Fruit fly (Drosophila melanogaster) whole organism, embryonic: ENCODE measurements around the gene PhKgamma.

Experiments
- Abd-B ChIP-seq: fragments of 200-800 bp; sonication (Bioruptor generic); optimal IDR thresholded peaks from 2 replicates; lab custom pipeline; 2018; ENCODE audit warnings: missing biosample characterization, mild to moderate bottlenecking, missing genetic modification characterization, moderate library complexity
- Ada2b ChIP-seq: fragments of 200-800 bp; sonication (Bioruptor generic); IDR thresholded peaks from 2 replicates; pipeline ENCODE4 v1.3.6; 2022; ENCODE audit warnings: missing biosample characterization, missing genetic modification characterization
- CG10366 ChIP-seq: fragments of 200-800 bp; sonication (Bioruptor generic); IDR thresholded peaks from 2 replicates; pipeline ENCODE4 v1.3.6; 2022; ENCODE audit warnings: missing biosample characterization, missing genetic modification characterization
- CG11560 ChIP-seq: fragments of 200-800 bp; sonication (Bioruptor generic); IDR thresholded peaks from 3 replicates; pipeline ENCODE4 v1.3.6; 2022; ENCODE audit warnings: missing biosample characterization, missing genetic modification characterization
- CG12155 ChIP-seq: fragments of 200-800 bp; sonication (Bioruptor generic); optimal IDR thresholded peaks from 3 replicates; lab custom pipeline; 2016; ENCODE audit warnings: missing biosample characterization, missing genetic modification characterization
- CG13624 ChIP-seq: fragments of 200-800 bp; sonication (Bioruptor generic); optimal IDR thresholded peaks from 2 replicates; lab custom pipeline; 2016; ENCODE audit warnings: missing biosample characterization, missing genetic modification characterization
- CG14014 ChIP-seq: fragments of 200-800 bp; sonication (Bioruptor generic); IDR thresholded peaks from 2 replicates; pipeline ENCODE4 v1.3.6; 2022; ENCODE audit warnings: missing biosample characterization, missing genetic modification characterization
- CG14667 ChIP-seq: fragments of 200-800 bp; sonication (Bioruptor generic); IDR thresholded peaks from 2 replicates; pipeline ENCODE4 v1.3.6; 2022; ENCODE audit warnings: missing biosample characterization, missing genetic modification characterization
- CG15601 ChIP-seq: fragments of 200-800 bp; sonication (Bioruptor generic); optimal IDR thresholded peaks from 3 replicates; lab custom pipeline; 2019; ENCODE audit warnings: missing biosample characterization, mild to moderate bottlenecking, missing genetic modification characterization, moderate library complexity
- CG1603 ChIP-seq: fragments of 200-800 bp; sonication (Bioruptor generic); optimal IDR thresholded peaks from 2 replicates; lab custom pipeline; 2019; ENCODE audit warnings: missing biosample characterization, mild to moderate bottlenecking, missing genetic modification characterization, moderate library complexity
- CG16813 ChIP-seq: fragments of 200-800 bp; sonication (Bioruptor generic); IDR thresholded peaks from 3 replicates; pipeline ENCODE4 v1.3.6; 2022; ENCODE audit warnings: missing biosample characterization, missing genetic modification characterization; ENCODE audit not compliant: partially characterized antibody
- CG17912 ChIP-seq: fragments of 200-800 bp; sonication (Bioruptor generic); optimal IDR thresholded peaks from 2 replicates; lab custom pipeline; 2018; ENCODE audit warnings: missing biosample characterization, mild to moderate bottlenecking, missing genetic modification characterization
- CG18011 ChIP-seq: fragments of 200-800 bp; sonication (Bioruptor generic); optimal IDR thresholded peaks from 2 replicates; lab custom pipeline; 2017; ENCODE audit warnings: missing biosample characterization, missing genetic modification characterization, mild to moderate bottlenecking, moderate library complexity, missing genotype
- CG32767 ChIP-seq: fragments of 200-800 bp; sonication (Bioruptor generic); IDR thresholded peaks from 2 replicates; pipeline ENCODE4 v1.3.6; 2022; ENCODE audit warnings: missing biosample characterization, missing genetic modification characterization
- CG3407 ChIP-seq: fragments of 200-800 bp; sonication (Bioruptor generic); optimal IDR thresholded peaks from 2 replicates; lab custom pipeline; 2018; ENCODE audit warnings: missing biosample characterization, mild to moderate bottlenecking, missing genetic modification characterization
- CG4730 ChIP-seq: fragments of 200-800 bp; sonication (Bioruptor generic); IDR thresholded peaks from 2 replicates; pipeline ENCODE4 v1.3.6; 2022; ENCODE audit warnings: missing biosample characterization, missing genetic modification characterization
- CG8089 ChIP-seq: fragments of 200-800 bp; sonication (Bioruptor generic); optimal IDR thresholded peaks from 3 replicates; lab custom pipeline; 2016; ENCODE audit warnings: missing biosample characterization, missing genetic modification characterization
- CG8281 ChIP-seq: fragments of 200-800 bp; sonication (Bioruptor generic); optimal IDR thresholded peaks from 2 replicates; lab custom pipeline; 2018; ENCODE audit warnings: missing biosample characterization, mild to moderate bottlenecking, missing genetic modification characterization, moderate library complexity
- CG8478 ChIP-seq: fragments of >200 bp; optimal IDR thresholded peaks from 2 replicates; lab custom pipeline; 2018
- CG8924 ChIP-seq: fragments of 200-800 bp; optimal IDR thresholded peaks from 3 replicates; lab custom pipeline; 2019; ENCODE audit warnings: missing biosample characterization, mild to moderate bottlenecking, missing genetic modification characterization, moderate library complexity
- Camta ChIP-seq: fragments of 200-800 bp; sonication (Bioruptor generic); optimal IDR thresholded peaks from 2 replicates; lab custom pipeline; 2016; ENCODE audit warnings: missing biosample characterization, missing genetic modification characterization
- CkIIα-i1 ChIP-seq: fragments of 200-800 bp; sonication (Bioruptor generic); IDR thresholded peaks from 2 replicates; pipeline ENCODE4 v1.3.6; 2022; ENCODE audit warnings: missing biosample characterization, missing genetic modification characterization
- CoRest ChIP-seq: fragments of 200-800 bp; sonication (Bioruptor generic); optimal IDR thresholded peaks from 3 replicates; lab custom pipeline; 2018; ENCODE audit warnings: missing biosample characterization, mild to moderate bottlenecking, missing genetic modification characterization, moderate library complexity
- Dad ChIP-seq: fragments of 200-800 bp; sonication (Bioruptor generic); optimal IDR thresholded peaks from 3 replicates; lab custom pipeline; 2016; ENCODE audit warnings: missing biosample characterization, missing genetic modification characterization
- Dll ChIP-seq: fragments of 200-800 bp; sonication (Bioruptor generic); IDR thresholded peaks from 4 replicates; pipeline ENCODE4 v1.3.6; 2022; ENCODE audit warnings: missing biosample characterization, missing genetic modification characterization; ENCODE audit not compliant: partially characterized antibody
- Dp ChIP-seq: fragments of 200-800 bp; sonication (Bioruptor generic); optimal IDR thresholded peaks from 2 replicates; lab custom pipeline; 2018; ENCODE audit warnings: missing biosample characterization, mild to moderate bottlenecking, missing genetic modification characterization, moderate library complexity
- ERR ChIP-seq: fragments of 200-800 bp; sonication (Bioruptor generic); optimal IDR thresholded peaks from 2 replicates; lab custom pipeline; 2016; ENCODE audit warnings: missing biosample characterization, missing genetic modification characterization
- Elba2 ChIP-seq: fragments of 200-800 bp; sonication (Bioruptor generic); optimal IDR thresholded peaks from 3 replicates; lab custom pipeline; 2016; ENCODE audit warnings: missing biosample characterization, missing genetic modification characterization
- GATAe ChIP-seq: fragments of 200-800 bp; sonication (Bioruptor generic); conservative IDR thresholded peaks from 2 replicates; pipeline ENCODE4 v1.3.6; 2022; ENCODE audit warnings: missing biosample characterization, missing genetic modification characterization
- Hr39 ChIP-seq: fragments of >200 bp; optimal IDR thresholded peaks from 2 replicates; lab custom pipeline; 2017
- Optix ChIP-seq: fragments of 200-800 bp; sonication (Bioruptor generic); IDR thresholded peaks from 3 replicates; pipeline ENCODE4 v1.3.6; 2022; ENCODE audit warnings: missing biosample characterization, missing genetic modification characterization
- PHDP ChIP-seq: fragments of 200-800 bp; sonication (Bioruptor generic); optimal IDR thresholded peaks from 3 replicates; lab custom pipeline; 2018; ENCODE audit warnings: missing biosample characterization, mild to moderate bottlenecking, missing genetic modification characterization, moderate library complexity
- Ptx1 ChIP-seq: fragments of 200-800 bp; sonication (Bioruptor generic); IDR thresholded peaks from 2 replicates; pipeline ENCODE4 v1.3.6; 2022; ENCODE audit warnings: missing biosample characterization, missing genetic modification characterization
- al ChIP-seq: fragments of 200-800 bp; sonication (Bioruptor generic); IDR thresholded peaks from 2 replicates; pipeline ENCODE4 v1.3.6; 2022; ENCODE audit warnings: missing biosample characterization, missing genetic modification characterization
- ara ChIP-seq: fragments of 200-800 bp; sonication (Bioruptor generic); IDR thresholded peaks from 2 replicates; pipeline ENCODE4 v1.3.6; 2022; ENCODE audit warnings: missing biosample characterization, missing genetic modification characterization
- br ChIP-seq: fragments of >200 bp; optimal IDR thresholded peaks from 2 replicates; lab custom pipeline; 2017
- cad ChIP-seq: fragments of >200 bp; optimal IDR thresholded peaks from 2 replicates; lab custom pipeline; 2017; ENCODE audit warnings: missing biosample characterization, missing genetic modification characterization
- crol ChIP-seq: fragments of 200-800 bp; sonication (Bioruptor generic); IDR thresholded peaks from 2 replicates; pipeline ENCODE4 v1.3.6; 2022; ENCODE audit warnings: missing biosample characterization, missing genetic modification characterization
- esg ChIP-seq: fragments of 200-800 bp; sonication (Bioruptor generic); conservative IDR thresholded peaks from 2 replicates; pipeline ENCODE4 v1.3.6; 2022; ENCODE audit warnings: missing biosample characterization, missing genetic modification characterization
- h ChIP-seq: fragments of >200 bp; optimal IDR thresholded peaks from 2 replicates; lab custom pipeline; 2017
- ham ChIP-seq: fragments of 200-800 bp; sonication (Bioruptor generic); IDR thresholded peaks from 2 replicates; pipeline ENCODE4 v1.3.6; 2022; ENCODE audit warnings: missing biosample characterization, missing genetic modification characterization
- jumu ChIP-seq: fragments of 200-800 bp; sonication (Bioruptor generic); optimal IDR thresholded peaks from 3 replicates; lab custom pipeline; 2016; ENCODE audit warnings: missing biosample characterization, missing genetic modification characterization
- kah ChIP-seq: fragments of 200-800 bp; sonication (Bioruptor generic); optimal IDR thresholded peaks from 2 replicates; lab custom pipeline; 2018; ENCODE audit warnings: missing biosample characterization, mild to moderate bottlenecking, missing genetic modification characterization
- luna ChIP-seq: fragments of 200-800 bp; sonication (Bioruptor generic); optimal IDR thresholded peaks from 2 replicates; lab custom pipeline; 2016; ENCODE audit warnings: missing biosample characterization, missing genetic modification characterization
- mam ChIP-seq: fragments of 200-800 bp; sonication (Bioruptor generic); optimal IDR thresholded peaks from 3 replicates; lab custom pipeline; 2016; ENCODE audit warnings: missing biosample characterization, missing genetic modification characterization
- mirr ChIP-seq: fragments of 200-800 bp; sonication (Bioruptor generic); optimal IDR thresholded peaks from 3 replicates; lab custom pipeline; 2018; ENCODE audit warnings: missing biosample characterization, mild to moderate bottlenecking, missing genetic modification characterization
- nom ChIP-seq: fragments of 200-800 bp; sonication (Bioruptor generic); optimal IDR thresholded peaks from 2 replicates; lab custom pipeline; 2017; ENCODE audit warnings: missing biosample characterization, missing genetic modification characterization, mild to moderate bottlenecking, moderate library complexity, missing genetic modification reagents
- schlank ChIP-seq: fragments of 200-800 bp; sonication (Bioruptor generic); optimal IDR thresholded peaks from 2 replicates; lab custom pipeline; 2018; ENCODE audit warnings: missing biosample characterization, mild to moderate bottlenecking, missing genetic modification characterization
- tap ChIP-seq: fragments of 200-800 bp; optimal IDR thresholded peaks from 3 replicates; lab custom pipeline; 2019; ENCODE audit warnings: missing biosample characterization, mild to moderate bottlenecking, missing genetic modification characterization, moderate library complexity
- unpg ChIP-seq: fragments of 200-800 bp; sonication (Bioruptor generic); optimal IDR thresholded peaks from 3 replicates; lab custom pipeline; 2018; ENCODE audit warnings: missing biosample characterization, mild to moderate bottlenecking, missing genetic modification characterization, moderate library complexity
- z ChIP-seq: fragments of 200-800 bp; sonication (Bioruptor generic); IDR thresholded peaks from 3 replicates; pipeline ENCODE4 v1.3.6; 2022; ENCODE audit warnings: missing biosample characterization, missing genetic modification characterization

PhKgamma gene

DNA sequence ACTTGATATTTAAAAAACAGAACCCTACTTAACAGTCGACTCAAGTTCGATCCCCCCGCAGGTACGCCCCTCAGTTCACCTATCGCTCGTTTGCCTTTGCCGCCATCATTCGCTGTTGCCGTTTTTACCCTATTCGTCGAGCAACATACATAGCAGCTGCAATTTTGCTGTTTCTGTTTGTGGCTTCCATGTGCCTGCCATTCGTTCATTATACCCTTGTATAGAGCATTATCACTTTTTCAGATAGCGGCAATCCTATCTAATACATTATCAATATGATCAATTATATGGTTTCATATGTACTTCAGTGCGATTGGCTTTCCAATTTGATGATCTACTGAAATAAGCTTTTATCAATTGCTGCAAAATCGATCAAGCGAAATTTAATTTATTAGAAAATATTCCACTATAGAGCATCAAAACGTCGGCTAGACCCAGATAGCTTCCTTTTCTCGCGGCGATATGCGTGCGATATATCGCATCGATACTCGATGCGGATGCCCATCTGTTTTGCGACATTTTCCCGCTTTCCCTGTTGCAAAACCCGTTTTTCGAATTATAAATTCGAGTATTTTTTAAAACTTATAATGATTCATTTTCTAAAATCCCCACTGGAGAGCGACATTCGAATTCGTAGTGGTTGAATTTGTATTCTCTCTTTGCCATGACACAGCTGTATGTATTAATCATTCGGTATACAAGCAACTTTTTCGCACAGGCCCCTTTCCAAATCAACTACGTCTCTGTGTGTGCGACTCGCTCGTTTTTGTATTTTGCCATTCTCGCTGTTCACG is 21.2 kb downstream of the PhKgamma start (continued):
- TF ChIP-seq Dll (GFP tag; lab: Robert Waterston, UW) (peak; percentile 79), ara (GFP tag; lab: Robert Waterston, UW) (peak; percentile 74; the same call in 1 of the 2 replicates), mam (peak; percentile 89), CG13624 (peak; percentile 95), CG18011 (GFP tag; lab: Kevin White, UChicago) (peak; percentile 41), CG8478 (lab: Kevin White, UChicago) (no peak), h (lab: Kevin White, UChicago) (no peak), CG10366 (peak; percentile 61), luna (peak; percentile 25), GATAe (GFP tag; lab: Robert Waterston, UW) (peak; percentile 60), CG32767 (peak; percentile 90), Hr39 (lab: Kevin White, UChicago) (no peak), z (GFP tag; lab: Robert Waterston, UW) (no peak), CG14667 (GFP tag; lab: Robert Waterston, UW) (peak; percentile 58), ERR (GFP tag; lab: Kevin White, UChicago) (peak; percentile 84), CoRest (peak; percentile 94), CG8089 (peak; percentile 75), cad (GFP tag; lab: Kevin White, UChicago) (no peak), mirr (GFP tag; lab: Kevin White, UChicago) (peak; percentile 9), al (GFP tag; lab: Robert Waterston, UW) (peak; percentile 86), CG1603 (tag; lab: Kevin White, UChicago) (peak; percentile 86), nom (GFP tag; lab: Kevin White, UChicago) (peak; percentile 85), CG15601 (tag; lab: Kevin White, UChicago) (peak; percentile 70), br (lab: Kevin White, UChicago) (no peak), Ada2b (GFP tag; lab: Robert Waterston, UW) (peak; percentile 61), CG12155 (GFP tag; lab: Kevin White, UChicago) (peak; percentile 100), schlank (peak; percentile 62), Ptx1 (peak; percentile 89), Dp (no peak), Elba2 (no peak), CG3407 (GFP tag; lab: Kevin White, UChicago) (peak; percentile 77), Abd-B (GFP tag; lab: Kevin White, UChicago) (peak; percentile 89), CG8924 (peak; percentile 90), tap (tag; lab: Kevin White, UChicago) (peak; percentile 86), CG16813 (GFP tag; lab: Robert Waterston, UW) (peak; percentile 46; the same call in 2 of the 3 replicates), CG4730 (GFP tag; lab: Robert Waterston, UW) (peak; percentile 70), jumu (peak; percentile 72), Optix (GFP tag; lab: Robert Waterston, UW) (peak; percentile 58; the same call in 2 of the 3 replicates), CG11560 (tag; lab: Robert Waterston, UW) (peak; percentile 75), CG17912 (GFP tag; lab: Kevin White, UChicago) (peak; percentile 39), crol (GFP tag; lab: Robert Waterston, UW) (peak; percentile 77), CkIIα-i1 (GFP tag; lab: Robert Waterston, UW) (no peak), Camta (GFP tag; lab: Kevin White, UChicago) (peak; percentile 84), Dad (GFP tag; lab: Kevin White, UChicago) (peak; percentile 72), esg (GFP tag; lab: Robert Waterston, UW) (peak; percentile 76), unpg (GFP tag; lab: Kevin White, UChicago) (peak; percentile 87), CG8281 (peak; percentile 70), CG14014 (GFP tag; lab: Robert Waterston, UW) (peak; percentile 58), kah (GFP tag; lab: Kevin White, UChicago) (peak; percentile 62), ham (GFP tag; lab: Robert Waterston, UW) (peak; percentile 74), PHDP (peak; percentile 88)
